Fruit fly (Drosophila melanogaster): ENCODE data around the gene sesB.

DNA sequence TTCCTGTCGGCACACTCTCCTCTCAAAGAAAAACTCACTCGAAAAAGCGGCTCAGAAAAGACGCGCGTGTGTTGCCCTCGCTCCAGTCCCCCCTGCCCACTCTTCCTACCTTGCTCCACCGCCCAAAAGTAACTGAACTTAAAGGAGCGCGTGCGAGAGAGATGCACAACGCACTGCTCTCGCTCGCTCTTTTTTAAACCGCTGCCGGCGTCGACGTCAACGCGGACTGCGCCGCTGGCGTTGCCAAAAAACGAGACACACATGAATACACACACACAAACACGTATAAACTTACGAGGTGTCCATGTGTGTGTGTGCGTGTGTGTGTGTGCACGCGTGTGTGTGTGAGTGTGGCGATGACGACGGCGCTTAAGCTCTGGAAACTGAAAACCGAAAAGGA lies 30.1 kb upstream of the sesB start:
- no peak for TF ChIP-seq pdm3 (GFP tag; optimal IDR thresholded peaks at IDR 0.05)
- TF ChIP-seq CG6808 (GFP tag; optimal IDR thresholded peaks at IDR 0.05), result no peak
- no peak for TF ChIP-seq Lpt (GFP tag; optimal IDR thresholded peaks at IDR 0.05)
- no peak for TF ChIP-seq CG10669 (GFP tag; optimal IDR thresholded peaks at IDR 0.05)
